Worm (Caenorhabditis elegans): ENCODE measurements around the gene mdt-10.

Gene mdt-10

ce11 chrII:7891869-7892615 lies 37.2 kb upstream of the mdt-10 start (continued):
- 0 out of 4 replicates have a peak, but pooled peaks of 1 of the 2 experiments have one; percentile 40 for TF ChIP-seq madf-5 (GFP tag; IDR thresholded peaks at IDR 0.05)
- TF ChIP-seq hlh-11 (tag; optimal IDR thresholded peaks at IDR 0.05): peak; percentile 28
- peak; percentile 68 for TF ChIP-seq rbr-2 (tag; optimal IDR thresholded peaks at IDR 0.05)
- TF ChIP-seq ctbp-1 (GFP tag; IDR thresholded peaks at IDR 0.05): 0 out of 2 replicates have a peak, but pooled peaks have one; percentile 40
- TF ChIP-seq ZK337.2 (GFP tag; IDR thresholded peaks at IDR 0.05): no peak
- TF ChIP-seq ama-1 (optimal IDR thresholded peaks at IDR 0.05): no peak
- peak; percentile 60 for TF ChIP-seq egl-43 (GFP tag; IDR thresholded peaks at IDR 0.05)
- TF ChIP-seq nhr-77 (tag; optimal IDR thresholded peaks at IDR 0.05): peak; percentile 14
- no peak for TF ChIP-seq tag-97 (GFP tag; IDR thresholded peaks at IDR 0.05)
- TF ChIP-seq nhr-42 (GFP tag; IDR thresholded peaks at IDR 0.05): no peak
- no peak for TF ChIP-seq nhr-76 (tag; optimal IDR thresholded peaks at IDR 0.05)
- TF ChIP-seq fkh-10 (GFP tag; optimal IDR thresholded peaks at IDR 0.05): peak; percentile 40
- TF ChIP-seq nhr-237 (tag; optimal IDR thresholded peaks at IDR 0.05): no peak
- TF ChIP-seq fos-1 (tag; optimal IDR thresholded peaks at IDR 0.05): no peak
- TF ChIP-seq nhr-6 (tag; optimal IDR thresholded peaks at IDR 0.05): no peak
- TF ChIP-seq dve-1 (tag; optimal IDR thresholded peaks at IDR 0.05; ENCODE audit: insufficient read depth): peak; percentile 63
- no peak for TF ChIP-seq ceh-82 (tag; optimal IDR thresholded peaks at IDR 0.05)
- TF ChIP-seq aly-2 (tag; optimal IDR thresholded peaks at IDR 0.05): no peak
- TF ChIP-seq mdl-1 (tag; optimal IDR thresholded peaks at IDR 0.05): peak in 1 of 2 experiments; percentile 11
- TF ChIP-seq F10B5.3 (tag; optimal IDR thresholded peaks at IDR 0.05): no peak
- TF ChIP-seq pqm-1 (tag; optimal IDR thresholded peaks at IDR 0.05): peak; percentile 56

DNA sequence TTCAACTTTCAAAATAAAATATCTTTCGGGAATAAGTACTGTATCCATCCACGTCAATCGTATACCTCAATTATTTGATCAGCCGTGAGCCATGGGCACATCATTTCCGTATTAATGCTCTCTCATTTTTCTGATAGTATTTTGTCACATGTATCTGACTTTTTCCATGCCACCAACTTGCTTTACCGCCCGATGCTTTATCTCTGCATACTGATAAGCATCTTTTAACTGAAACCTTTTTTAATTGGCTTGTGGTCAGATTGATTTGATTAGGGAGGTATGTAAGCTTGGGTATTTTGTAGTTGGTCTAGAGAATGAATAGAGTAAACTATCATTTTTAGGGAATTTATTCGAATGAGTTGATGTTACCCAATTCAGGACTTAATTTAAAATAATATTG lies 34.5 kb upstream of the mdt-10 start:
- peak; percentile 21 for TF ChIP-seq dve-1 (tag; optimal IDR thresholded peaks at IDR 0.05; ENCODE audit: insufficient read depth)
- no peak for TF ChIP-seq fkh-10 (GFP tag; optimal IDR thresholded peaks at IDR 0.05)
- TF ChIP-seq pqm-1 (tag; optimal IDR thresholded peaks at IDR 0.05): peak; percentile 48
- TF ChIP-seq F10B5.3 (tag; optimal IDR thresholded peaks at IDR 0.05): no peak
- peak; percentile 37 for TF ChIP-seq hlh-30 (tag; optimal IDR thresholded peaks at IDR 0.05; ENCODE audit: insufficient read depth)
- peak; percentile 28; the same call in 1 of the 2 replicates for TF ChIP-seq dmd-6 (GFP tag; IDR thresholded peaks at IDR 0.05)
- TF ChIP-seq hlh-11 (tag; optimal IDR thresholded peaks at IDR 0.05): peak; percentile 52
- no peak for TF ChIP-seq hif-1 (tag; optimal IDR thresholded peaks at IDR 0.05)
- no peak for TF ChIP-seq lim-7 (GFP tag; IDR thresholded peaks at IDR 0.05)
- no peak for TF ChIP-seq D1046.2 (GFP tag; IDR thresholded peaks at IDR 0.05)

- TF ChIP-seq daf-16 (GFP tag; optimal IDR thresholded peaks at IDR 0.05) (no peak), daf-16 (tag; optimal IDR thresholded peaks at IDR 0.05) (peak; percentile 25), lsy-2 (tag; optimal IDR thresholded peaks at IDR 0.05) (peak in 1 of 2 experiments; percentile 17), ceh-82 (tag; optimal IDR thresholded peaks at IDR 0.05) (no peak), saeg-2 (GFP tag; IDR thresholded peaks at IDR 0.05) (no peak), dpl-1 (GFP tag; optimal IDR thresholded peaks at IDR 0.05) (no peak), madf-5 (GFP tag; IDR thresholded peaks at IDR 0.05) (no peak), dve-1 (tag; optimal IDR thresholded peaks at IDR 0.05; ENCODE audit: insufficient read depth) (peak; percentile 45), T20F7.1 (GFP tag; optimal IDR thresholded peaks at IDR 0.05) (no peak), hlh-30 (tag; optimal IDR thresholded peaks at IDR 0.05; ENCODE audit: insufficient read depth) (peak; percentile 54), set-16 (GFP tag; IDR thresholded peaks at IDR 0.05) (no peak), ctbp-1 (GFP tag; IDR thresholded peaks at IDR 0.05) (no peak), nhr-77 (tag; optimal IDR thresholded peaks at IDR 0.05) (peak; percentile 19), nhr-28 (tag; optimal IDR thresholded peaks at IDR 0.05) (peak; percentile 10), nhr-11 (tag; optimal IDR thresholded peaks at IDR 0.05) (peak; percentile 44)
Measured at ce11 chrII:7888759-7889158, 33.9 kb upstream of the mdt-10 start.

- TF ChIP-seq gei-8 (GFP tag; optimal IDR thresholded peaks at IDR 0.05) (no peak), skn-1 (tag; optimal IDR thresholded peaks at IDR 0.05) (no peak), hlh-30 (tag; optimal IDR thresholded peaks at IDR 0.05; ENCODE audit: insufficient read depth) (peak; percentile 79), dve-1 (tag; optimal IDR thresholded peaks at IDR 0.05; ENCODE audit: insufficient read depth) (peak; percentile 4), mdl-1 (tag; optimal IDR thresholded peaks at IDR 0.05) (peak in 1 of 2 experiments; percentile 63), fkh-10 (GFP tag; optimal IDR thresholded peaks at IDR 0.05) (peak; percentile 50), F44E2.7 (GFP tag; IDR thresholded peaks at IDR 0.05) (no peak), ama-1 (optimal IDR thresholded peaks at IDR 0.05) (no peak), hlh-11 (tag; optimal IDR thresholded peaks at IDR 0.05) (peak; percentile 46), nhr-25 (tag; optimal IDR thresholded peaks at IDR 0.05; ENCODE audit: borderline replicate concordance, insufficient read depth) (peak; percentile 37), mes-2 (tag; optimal IDR thresholded peaks at IDR 0.05; ENCODE audit: poor library complexity, severe bottlenecking) (peak; percentile 8), daf-16 (GFP tag; optimal IDR thresholded peaks at IDR 0.05) (no peak), daf-16 (tag; optimal IDR thresholded peaks at IDR 0.05) (peak; percentile 32), hmg-1.1 (GFP tag; IDR thresholded peaks at IDR 0.05) (peak; percentile 54; the same call in 1 of the 2 replicates), nhr-10 (tag; optimal IDR thresholded peaks at IDR 0.05) (no peak), hif-1 (tag; optimal IDR thresholded peaks at IDR 0.05) (peak in 1 of 2 experiments; percentile 31), lsy-2 (tag; optimal IDR thresholded peaks at IDR 0.05) (peak; percentile 41 to 66)
Measured at ce11 chrII:7887295-7887694, 32.5 kb upstream of the mdt-10 start.

All from whole organism, L4 larva.